Worm (Caenorhabditis elegans) whole organism, L2 larva: ENCODE measurements around the gene K10H10.7.

ENCODE experiments used
- R02D3.7 ChIP-seq: fragments of 150-350 bp; optimal IDR thresholded peaks from 2 replicates; lab custom pipeline; 2014; ENCODE audit warnings: missing biosample characterization, missing genetic modification characterization
- fos-1 ChIP-seq: fragments of 150-350 bp; optimal IDR thresholded peaks from 2 replicates; lab custom pipeline; 2014; ENCODE audit warnings: missing biosample characterization, missing genetic modification characterization
- mdl-1 ChIP-seq, 2 experiments: fragments of 150-350 bp in 1 of 2; sonication (generic microtip) in 1 of 2; optimal IDR thresholded peaks; 2 replicates each; lab custom pipeline; 2017; ENCODE audit warnings: missing biosample characterization in 2 of 2, missing genetic modification characterization in 2 of 2
- nhr-11 ChIP-seq: fragments of 150-350 bp; optimal IDR thresholded peaks from 2 replicates; lab custom pipeline; 2014; ENCODE audit warnings: missing biosample characterization, missing genetic modification characterization
- nhr-23 ChIP-seq: fragments of 150-350 bp; optimal IDR thresholded peaks from 2 replicates; lab custom pipeline; 2014; ENCODE audit warnings: missing biosample characterization, missing genetic modification reagents, missing genetic modification characterization
- skn-1 ChIP-seq: sonication (generic microtip); optimal IDR thresholded peaks from 2 replicates; lab custom pipeline; 2017; ENCODE audit warnings: missing biosample characterization, missing genetic modification characterization
- unc-62 ChIP-seq: fragments of 150-350 bp; optimal IDR thresholded peaks from 2 replicates; lab custom pipeline; 2014; ENCODE audit warnings: missing biosample characterization, missing genetic modification reagents, missing genetic modification characterization
- ztf-1 ChIP-seq: fragments of 200-800 bp; sonication (Bioruptor generic); conservative IDR thresholded peaks from 2 replicates; pipeline ENCODE4 v1.3.6; 2022; ENCODE audit warnings: missing genetic modification characterization, missing compliant biosample characterization

DNA sequence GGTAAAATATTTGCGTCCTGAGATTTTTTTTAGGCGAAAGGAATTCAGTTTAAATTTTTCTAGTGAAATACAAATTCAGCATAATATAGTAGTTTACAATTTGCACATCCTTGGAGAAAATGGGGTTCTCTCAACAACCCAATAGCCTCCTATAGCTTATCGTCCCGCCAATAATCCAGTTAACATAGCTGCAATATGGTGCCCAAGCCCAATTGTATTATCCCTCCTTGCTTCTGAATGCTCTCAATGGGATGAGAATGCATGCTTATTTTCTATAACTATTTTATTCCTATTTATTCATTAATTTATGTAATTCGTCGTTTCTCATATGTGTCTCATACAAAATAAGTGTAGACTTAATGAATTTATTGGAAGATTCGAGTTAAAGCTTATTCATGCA is 37.4 kb downstream of the K10H10.7 start:
- TF ChIP-seq nhr-11 (tag; lab: Kevin White, UChicago) (no peak), nhr-23 (no peak), fos-1 (tag; lab: Kevin White, UChicago) (no peak), skn-1 (tag; lab: Kevin White, UChicago) (no peak), mdl-1 (tag; optimal IDR thresholded peaks at IDR 0.05; lab: Kevin White, UChicago) (no peak), R02D3.7 (no peak), ztf-1 (GFP tag; lab: Robert Waterston, UW) (no peak), unc-62 (GFP tag; lab: Kevin White, UChicago) (no peak)
